Worm (Caenorhabditis elegans): ENCODE data around the gene fipr-12.

ce11 chrV:9943039-9943438 is at the start of gene fipr-12:
- no peak for TF ChIP-seq zag-1 (tag; optimal IDR thresholded peaks at IDR 0.05)
- no peak for TF ChIP-seq nhr-77 (tag; optimal IDR thresholded peaks at IDR 0.05)
- TF ChIP-seq ZK546.5 (tag; optimal IDR thresholded peaks at IDR 0.05): no peak
- TF ChIP-seq mdl-1 (tag; optimal IDR thresholded peaks at IDR 0.05): no peak
- TF ChIP-seq ama-1 (optimal IDR thresholded peaks at IDR 0.05): no peak
- no peak for TF ChIP-seq mep-1 (tag; optimal IDR thresholded peaks at IDR 0.05)
- no peak for TF ChIP-seq lin-1 (GFP tag; IDR thresholded peaks at IDR 0.05)
- TF ChIP-seq ceh-82 (tag; optimal IDR thresholded peaks at IDR 0.05): no peak
- no peak for TF ChIP-seq lin-39 (tag; optimal IDR thresholded peaks at IDR 0.05)
- no peak for TF ChIP-seq unc-39 (tag; optimal IDR thresholded peaks at IDR 0.05)
- TF ChIP-seq daf-8 (GFP tag; IDR thresholded peaks at IDR 0.05): no peak
- no peak for TF ChIP-seq duxl-1 (tag; optimal IDR thresholded peaks at IDR 0.05; ENCODE audit: poor library complexity)
- TF ChIP-seq dve-1 (tag; optimal IDR thresholded peaks at IDR 0.05; ENCODE audit: insufficient read depth): no peak

All from whole organism, L4 larva.